Worm (Caenorhabditis elegans): Measurements from ENCODE around the gene gtbp-1.

Gene gtbp-1

DNA sequence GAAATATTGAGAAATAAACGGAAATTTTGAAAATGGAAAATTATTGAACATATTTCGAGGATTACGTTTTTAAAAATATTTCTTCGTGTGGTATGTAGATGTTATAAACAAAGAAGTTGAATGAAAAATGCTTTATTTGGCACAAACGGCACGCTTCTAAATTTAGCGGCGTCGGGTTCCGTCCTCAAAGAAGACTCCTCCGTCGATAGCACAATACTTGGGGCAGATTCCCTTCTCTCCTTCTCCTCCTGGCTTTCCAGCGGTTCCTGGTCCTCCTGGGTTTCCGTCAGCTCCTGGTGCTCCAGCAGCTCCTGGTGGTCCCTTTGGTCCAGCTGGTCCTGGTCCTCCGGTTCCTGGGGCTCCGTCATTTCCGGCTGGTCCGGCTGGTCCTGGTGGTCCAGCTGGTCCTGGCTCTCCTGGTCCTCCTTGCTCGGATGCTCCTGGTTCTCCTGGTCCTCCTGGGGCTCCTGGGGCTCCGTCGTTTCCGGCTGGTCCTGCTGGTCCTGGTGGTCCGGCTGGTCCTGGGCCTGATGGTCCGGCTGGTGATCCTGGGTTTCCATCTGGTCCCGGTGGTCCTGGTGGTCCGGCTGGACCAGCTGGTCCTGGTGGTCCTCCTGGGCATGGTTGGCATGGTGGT lies 44.3 kb downstream of the gtbp-1 start, which contains the start of gene W01B6.8 (continued):
- TF ChIP-seq zfh-2 (GFP tag; conservative IDR thresholded peaks at IDR 0.05): peak; percentile 95
- peak; percentile 44; the same call in 1 of the 2 replicates for TF ChIP-seq mcd-1 (GFP tag; IDR thresholded peaks at IDR 0.05)
- no peak for TF ChIP-seq ztf-22 (GFP tag; optimal IDR thresholded peaks at IDR 0.05)
- TF ChIP-seq F10E7.11 (tag; optimal IDR thresholded peaks at IDR 0.05): no peak
- TF ChIP-seq T07F8.4 (tag; optimal IDR thresholded peaks at IDR 0.05): no peak
- no peak for TF ChIP-seq lag-1 (GFP tag; IDR thresholded peaks at IDR 0.05)
- TF ChIP-seq rpc-1 (optimal IDR thresholded peaks at IDR 0.05): no peak
- no peak for TF ChIP-seq rpc-1 (tag; optimal IDR thresholded peaks at IDR 0.05)
- TF ChIP-seq somi-1 (GFP tag; optimal IDR thresholded peaks at IDR 0.05): no peak
- no peak for TF ChIP-seq mes-4 (tag; optimal IDR thresholded peaks at IDR 0.05)
- TF ChIP-seq D2030.7 (GFP tag; IDR thresholded peaks at IDR 0.05): no peak
- no peak for TF ChIP-seq nhr-80 (tag; optimal IDR thresholded peaks at IDR 0.05)
- no peak for TF ChIP-seq ceh-79 (tag; optimal IDR thresholded peaks at IDR 0.05)
- no peak for TF ChIP-seq unc-130 (GFP tag; optimal IDR thresholded peaks at IDR 0.05)
- TF ChIP-seq snpc-1.1 (tag; optimal IDR thresholded peaks at IDR 0.05; ENCODE audit: insufficient read depth): no peak
- no peak for TF ChIP-seq him-1 (tag; optimal IDR thresholded peaks at IDR 0.05)
- no peak for TF ChIP-seq sea-2 (GFP tag; IDR thresholded peaks at IDR 0.05)
- no peak for TF ChIP-seq Y67H2A.10 (GFP tag; conservative IDR thresholded peaks at IDR 0.05)
- no peak for TF ChIP-seq B0336.3 (GFP tag; IDR thresholded peaks at IDR 0.05)
- peak; percentile 99 for TF ChIP-seq egrh-3 (GFP tag; IDR thresholded peaks at IDR 0.05)
- TF ChIP-seq bed-1 (GFP tag; IDR thresholded peaks at IDR 0.05): no peak
- no peak for TF ChIP-seq madf-10 (tag; optimal IDR thresholded peaks at IDR 0.05)
- no peak for TF ChIP-seq hrde-1 (tag; optimal IDR thresholded peaks at IDR 0.05; ENCODE audit: borderline replicate concordance)
- peak; percentile 10 for TF ChIP-seq fkh-3 (tag; optimal IDR thresholded peaks at IDR 0.05)

DNA sequence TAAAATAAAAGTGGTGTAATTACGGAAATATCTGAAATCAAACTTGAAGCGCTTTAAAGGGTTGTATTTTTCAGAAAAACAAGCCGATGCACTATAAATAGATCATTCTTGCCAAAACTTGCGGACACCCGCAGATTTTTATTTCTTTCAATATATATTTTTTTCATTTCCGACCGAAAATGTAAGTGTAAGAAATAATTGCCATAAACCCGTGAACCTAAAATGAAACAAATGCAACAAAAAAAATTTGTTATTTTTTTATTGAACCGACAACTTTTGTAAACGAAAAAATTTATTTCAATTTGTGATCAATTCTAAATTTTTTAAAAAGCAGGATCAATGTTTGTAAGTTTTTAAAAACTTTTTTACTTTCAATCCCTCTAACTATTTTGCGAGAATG lies 47.9 kb downstream of the gtbp-1 start, which contains the start of gene W01B6.6:
Gene W01B6.6, plus strand, starts transcription at position 301 of the 400 bp plus-strand sequence.
- TF ChIP-seq cebp-1 (GFP tag; IDR thresholded peaks at IDR 0.05) (no peak), cebp-1 (tag; optimal IDR thresholded peaks at IDR 0.05) (no peak), hmg-20 (GFP tag; IDR thresholded peaks at IDR 0.05) (no peak), nfyb-1 (GFP tag; IDR thresholded peaks at IDR 0.05) (no peak), D2030.7 (GFP tag; IDR thresholded peaks at IDR 0.05) (no peak), C17E4.6 (GFP tag; IDR thresholded peaks at IDR 0.05) (no peak), F57C9.4 (tag; optimal IDR thresholded peaks at IDR 0.05) (no peak), egl-18 (GFP tag; IDR thresholded peaks at IDR 0.05) (no peak), C06A6.2 (GFP tag; conservative IDR thresholded peaks at IDR 0.05) (no peak), ztf-18 (tag; optimal IDR thresholded peaks at IDR 0.05) (no peak), lin-35 (GFP tag; optimal IDR thresholded peaks at IDR 0.05) (no peak), T26A5.8 (tag; optimal IDR thresholded peaks at IDR 0.05) (no peak)

DNA sequence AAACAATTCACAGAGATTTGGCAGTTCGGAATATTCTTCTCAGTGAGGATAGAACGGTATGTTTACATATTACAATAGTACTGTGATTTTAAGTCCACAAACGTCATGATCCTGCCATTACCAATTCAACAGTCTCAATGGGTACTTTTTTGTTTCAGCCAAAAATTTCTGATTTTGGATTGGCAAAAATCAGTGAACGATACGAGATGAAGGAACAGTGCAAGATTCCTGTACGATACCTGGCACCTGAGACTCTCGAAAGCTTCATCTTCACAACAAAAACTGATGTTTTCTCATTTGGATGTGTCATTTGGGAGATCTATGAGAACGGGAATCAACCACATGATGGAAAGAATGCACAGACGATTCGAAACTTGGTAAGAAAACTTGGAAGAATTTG lies 50.8 kb downstream of the gtbp-1 start:
- TF ChIP-seq ztf-26 (tag; optimal IDR thresholded peaks at IDR 0.05): no peak
- TF ChIP-seq snpc-1.3 (tag; optimal IDR thresholded peaks at IDR 0.05; ENCODE audit: insufficient read depth): no peak
- no peak for TF ChIP-seq madf-10 (tag; optimal IDR thresholded peaks at IDR 0.05)
- no peak for TF ChIP-seq egrh-3 (GFP tag; IDR thresholded peaks at IDR 0.05)
- TF ChIP-seq B0035.1 (tag; optimal IDR thresholded peaks at IDR 0.05): no peak
- no peak for TF ChIP-seq gei-17 (GFP tag; optimal IDR thresholded peaks at IDR 0.05)
- TF ChIP-seq egl-18 (GFP tag; IDR thresholded peaks at IDR 0.05): no peak
- TF ChIP-seq nfyb-1 (GFP tag; IDR thresholded peaks at IDR 0.05): no peak
- no peak for TF ChIP-seq rcor-1 (GFP tag; IDR thresholded peaks at IDR 0.05)
- no peak for TF ChIP-seq tlf-1 (GFP tag; optimal IDR thresholded peaks at IDR 0.05)

All from whole organism, young adult.